Worm (Caenorhabditis elegans) whole organism, L3 larva: ENCODE data around the gene K11E4.6.
A peak's percentile ranks its signal among the peaks of the same experiment; 100 is the strongest.

Experiments used
- ZK546.5 ChIP-seq: sonication (generic microtip); optimal IDR thresholded peaks from 2 replicates; lab custom pipeline; 2017; ENCODE audit warnings: missing biosample characterization, missing genetic modification characterization
- aly-2 ChIP-seq: fragments of 150-350 bp; optimal IDR thresholded peaks from 2 replicates; lab custom pipeline; 2014; ENCODE audit warnings: missing biosample characterization, missing genetic modification characterization
- ama-1 ChIP-seq: fragments of 150-350 bp; optimal IDR thresholded peaks from 2 replicates; lab custom pipeline; 2018
- ceh-82 ChIP-seq: fragments of 150-350 bp; optimal IDR thresholded peaks from 2 replicates; lab custom pipeline; 2014; ENCODE audit warnings: missing biosample characterization, missing genetic modification characterization
- daf-12 ChIP-seq: fragments of 150-350 bp; optimal IDR thresholded peaks from 2 replicates; lab custom pipeline; 2014; ENCODE audit warnings: missing biosample characterization, missing genetic modification reagents, missing genetic modification characterization
- egl-27 ChIP-seq: sonication (generic microtip); optimal IDR thresholded peaks from 4 replicates; lab custom pipeline; 2017; ENCODE audit warnings: missing biosample characterization, missing genetic modification reagents, missing genetic modification characterization
- elt-3 ChIP-seq, 3 experiments: fragments of 150-350 bp in 1 of 3; sonication (generic microtip) in 2 of 3; optimal IDR thresholded peaks; 2 replicates in 2 of 3; 4 replicates in 1 of 3; lab custom pipeline; 2014 to 2017; ENCODE audit warnings: missing biosample characterization in 3 of 3, missing genetic modification characterization in 3 of 3
- fkh-10 ChIP-seq: sonication (generic microtip); optimal IDR thresholded peaks from 2 replicates; lab custom pipeline; 2017; ENCODE audit warnings: missing biosample characterization, missing genetic modification reagents, missing genetic modification characterization
- fos-1 ChIP-seq: fragments of 150-350 bp; optimal IDR thresholded peaks from 2 replicates; lab custom pipeline; 2014; ENCODE audit warnings: missing biosample characterization, missing genetic modification characterization
- mml-1 ChIP-seq: fragments of 150-350 bp; sonication (generic microtip); optimal IDR thresholded peaks from 3 replicates; lab custom pipeline; 2014; ENCODE audit warnings: missing biosample characterization, missing genetic modification characterization
- nhr-12 ChIP-seq: fragments of 150-350 bp; optimal IDR thresholded peaks from 2 replicates; lab custom pipeline; 2014; ENCODE audit warnings: missing biosample characterization, missing genetic modification characterization
- nhr-25 ChIP-seq: sonication (generic microtip); optimal IDR thresholded peaks from 2 replicates; lab custom pipeline; 2017; ENCODE audit warnings: missing biosample characterization, missing genetic modification characterization
- snpc-4 ChIP-seq: fragments of 150-350 bp; optimal IDR thresholded peaks from 2 replicates; lab custom pipeline; 2014; ENCODE audit warnings: missing biosample characterization, missing genetic modification characterization

ce11 chrX:13726285-13726684, 1.8 kb downstream of the K11E4.6 start:
- TF ChIP-seq snpc-4 (no peak), ama-1 (lab: Kevin White, UChicago) (no peak), nhr-12 (tag; lab: Kevin White, UChicago) (no peak), fos-1 (tag; lab: Kevin White, UChicago) (no peak), nhr-25 (no peak), egl-27 (no peak), daf-12 (tag; lab: Kevin White, UChicago) (no peak), elt-3 (tag; optimal IDR thresholded peaks at IDR 0.05; lab: Kevin White, UChicago) (peak in 1 of 3 experiments; percentile 68), ceh-82 (tag; lab: Kevin White, UChicago) (no peak), mml-1 (tag; lab: Kevin White, UChicago) (no peak), fkh-10 (GFP tag; lab: Kevin White, UChicago) (no peak), aly-2 (tag; lab: Kevin White, UChicago) (no peak), ZK546.5 (no peak)
